Fruit fly (Drosophila melanogaster) whole organism, embryonic: Measurements from ENCODE around the gene CG13386.

Source experiments
- Atf3 ChIP-seq: fragments of 200-800 bp; sonication (Bioruptor generic); optimal IDR thresholded peaks from 3 replicates; lab custom pipeline; 2016; ENCODE audit warnings: missing biosample characterization, missing genetic modification characterization
- B-H2 ChIP-seq: fragments of 200-800 bp; sonication (Bioruptor generic); optimal IDR thresholded peaks from 2 replicates; lab custom pipeline; 2018; ENCODE audit warnings: missing biosample characterization, mild to moderate bottlenecking, missing genetic modification characterization
- CG10462 ChIP-seq: fragments of 200-800 bp; sonication (Bioruptor generic); optimal IDR thresholded peaks from 2 replicates; lab custom pipeline; 2016; ENCODE audit warnings: missing biosample characterization, missing genetic modification characterization
- CG12071 ChIP-seq: fragments of 200-800 bp; sonication (Bioruptor generic); optimal IDR thresholded peaks from 3 replicates; lab custom pipeline; 2018; ENCODE audit warnings: missing biosample characterization, mild to moderate bottlenecking, missing genetic modification characterization
- CG12219 ChIP-seq: fragments of 200-800 bp; sonication (Bioruptor generic); optimal IDR thresholded peaks from 3 replicates; lab custom pipeline; 2018; ENCODE audit warnings: missing biosample characterization, mild to moderate bottlenecking, missing genetic modification characterization
- CG12659 ChIP-seq: fragments of 200-800 bp; sonication (Bioruptor generic); optimal IDR thresholded peaks from 3 replicates; lab custom pipeline; 2017; ENCODE audit warnings: mild to moderate bottlenecking, missing biosample characterization, missing genetic modification reagents, missing genetic modification characterization
- CG13424 ChIP-seq: fragments of 200-800 bp; sonication (Bioruptor generic); optimal IDR thresholded peaks from 2 replicates; lab custom pipeline; 2019; ENCODE audit warnings: missing biosample characterization, mild to moderate bottlenecking, missing genetic modification characterization, moderate library complexity
- CG1647 ChIP-seq: fragments of 200-800 bp; sonication (Bioruptor generic); optimal IDR thresholded peaks from 3 replicates; lab custom pipeline; 2016; ENCODE audit warnings: missing biosample characterization, missing genetic modification characterization
- CG17385 ChIP-seq: fragments of 200-800 bp; sonication (Bioruptor generic); optimal IDR thresholded peaks from 3 replicates; lab custom pipeline; 2018; ENCODE audit warnings: missing biosample characterization, mild to moderate bottlenecking, missing genetic modification characterization
- CG1832 ChIP-seq: fragments of 200-800 bp; sonication (Bioruptor generic); optimal IDR thresholded peaks from 2 replicates; lab custom pipeline; 2017; ENCODE audit warnings: missing biosample characterization, mild to moderate bottlenecking, missing genetic modification characterization, inconsistent platforms
- CG18619 ChIP-seq: fragments of 200-800 bp; sonication (Bioruptor generic); optimal IDR thresholded peaks from 3 replicates; lab custom pipeline; 2017; ENCODE audit warnings: missing biosample characterization, mild to moderate bottlenecking, missing genetic modification characterization
- CG30431 ChIP-seq: fragments of 200-800 bp; sonication (Bioruptor generic); optimal IDR thresholded peaks from 2 replicates; lab custom pipeline; 2017; ENCODE audit warnings: missing biosample characterization, missing genetic modification characterization
- CG32532 ChIP-seq: fragments of 200-800 bp; sonication (Bioruptor generic); IDR thresholded peaks from 2 replicates; pipeline ENCODE4 v1.3.6; 2022; ENCODE audit warnings: missing biosample characterization, missing genetic modification characterization
- CG6854 ChIP-seq: fragments of 200-800 bp; sonication (Bioruptor generic); optimal IDR thresholded peaks from 3 replicates; lab custom pipeline; 2017; ENCODE audit warnings: missing biosample characterization, mild to moderate bottlenecking, missing genetic modification characterization
- CG9932 ChIP-seq: fragments of 200-800 bp; sonication (Bioruptor generic); IDR thresholded peaks from 2 replicates; pipeline ENCODE4 v1.3.6; 2022; ENCODE audit warnings: missing biosample characterization, missing genetic modification characterization
- Drgx ChIP-seq: fragments of 200-800 bp; sonication (Bioruptor generic); IDR thresholded peaks from 2 replicates; pipeline ENCODE4 v1.3.6; 2022; ENCODE audit warnings: missing biosample characterization, missing genetic modification characterization
- NC2α ChIP-seq: fragments of 200-800 bp; sonication (Bioruptor generic); optimal IDR thresholded peaks from 2 replicates; lab custom pipeline; 2016; ENCODE audit warnings: missing biosample characterization, missing genetic modification characterization
- Ptx1 ChIP-seq: fragments of 200-800 bp; sonication (Bioruptor generic); IDR thresholded peaks from 2 replicates; pipeline ENCODE4 v1.3.6; 2022; ENCODE audit warnings: missing biosample characterization, missing genetic modification characterization
- Rx ChIP-seq: fragments of 200-800 bp; sonication (Bioruptor generic); IDR thresholded peaks from 2 replicates; pipeline ENCODE4 v1.3.6; 2022; ENCODE audit warnings: missing biosample characterization, missing genetic modification characterization
- ac ChIP-seq: fragments of 200-800 bp; sonication (Bioruptor generic); optimal IDR thresholded peaks from 3 replicates; lab custom pipeline; 2017; ENCODE audit warnings: missing biosample characterization, mild to moderate bottlenecking, missing genetic modification characterization
- amos ChIP-seq: fragments of 200-800 bp; sonication (Bioruptor generic); IDR thresholded peaks from 2 replicates; pipeline ENCODE4 v1.3.6; 2022; ENCODE audit warnings: missing biosample characterization, missing genetic modification characterization; ENCODE audit not compliant: partially characterized antibody
- cato ChIP-seq: fragments of 200-800 bp; sonication (Bioruptor generic); optimal IDR thresholded peaks from 2 replicates; lab custom pipeline; 2016; ENCODE audit warnings: missing biosample characterization, missing genetic modification characterization, borderline replicate concordance
- da ChIP-seq: fragments of 200-800 bp; sonication (Bioruptor generic); optimal IDR thresholded peaks from 2 replicates; lab custom pipeline; 2016; ENCODE audit warnings: missing biosample characterization, missing genetic modification characterization
- dpn ChIP-seq, 2 experiments: fragments of 200-800 bp; sonication (Bioruptor generic); optimal IDR thresholded peaks; 3 replicates each; lab custom pipeline; 2016; ENCODE audit warnings: missing biosample characterization in 2 of 2, missing genetic modification characterization in 2 of 2
- gce ChIP-seq: fragments of 200-800 bp; sonication (Bioruptor generic); IDR thresholded peaks from 3 replicates; pipeline ENCODE4 v1.3.6; 2022; ENCODE audit warnings: missing biosample characterization, missing genetic modification characterization
- gem ChIP-seq: fragments of 200-800 bp; sonication (Bioruptor generic); optimal IDR thresholded peaks from 2 replicates; lab custom pipeline; 2019; ENCODE audit warnings: missing biosample characterization, mild to moderate bottlenecking, missing genetic modification characterization, moderate library complexity
- gro ChIP-seq: fragments of 200-800 bp; sonication (Bioruptor generic); optimal IDR thresholded peaks from 2 replicates; lab custom pipeline; 2016; ENCODE audit warnings: missing biosample characterization, missing genetic modification characterization
- hkb ChIP-seq, 2 experiments: fragments of 200-800 bp in 1 of 2; fragments of >200 bp in 1 of 2; sonication (Bioruptor generic) in 1 of 2; IDR thresholded peaks in 1 of 2; optimal IDR thresholded peaks in 1 of 2; 2 replicates each; pipeline versions ENCODE4 v1.3.6 to Lab custom; 2017 to 2022; ENCODE audit warnings: missing biosample characterization in 1 of 2, missing genetic modification characterization in 1 of 2
- hth ChIP-seq: fragments of >200 bp; optimal IDR thresholded peaks from 2 replicates; lab custom pipeline; 2017; ENCODE audit warnings: inconsistent platforms
- lab ChIP-seq: fragments of 200-800 bp; sonication (Bioruptor generic); optimal IDR thresholded peaks from 3 replicates; lab custom pipeline; 2017; ENCODE audit warnings: missing biosample characterization, missing genetic modification characterization, mild to moderate bottlenecking, moderate library complexity, missing genetic modification reagents
- lmd ChIP-seq: fragments of 200-800 bp; sonication (Bioruptor generic); IDR thresholded peaks from 2 replicates; pipeline ENCODE4 v1.3.6; 2022; ENCODE audit warnings: missing biosample characterization, missing genetic modification characterization
- maf-S ChIP-seq: fragments of 200-800 bp; sonication (Bioruptor generic); optimal IDR thresholded peaks from 2 replicates; lab custom pipeline; 2016; ENCODE audit warnings: missing biosample characterization, missing genetic modification characterization
- odd ChIP-seq: fragments of 200-800 bp; sonication (Bioruptor generic); optimal IDR thresholded peaks from 2 replicates; lab custom pipeline; 2017; ENCODE audit warnings: missing biosample characterization, mild to moderate bottlenecking, missing genetic modification characterization
- p53 ChIP-seq: fragments of 200-800 bp; sonication (Bioruptor generic); optimal IDR thresholded peaks from 2 replicates; lab custom pipeline; 2016; ENCODE audit warnings: missing biosample characterization, missing genetic modification characterization
- pan ChIP-seq, 4 experiments: fragments of >200 bp in 3 of 4; fragments of 200-800 bp in 1 of 4; sonication (Bioruptor generic) in 1 of 4; optimal IDR thresholded peaks in 3 of 4; IDR thresholded peaks in 1 of 4; 2 replicates each; pipeline versions ENCODE4 v1.3.6 to Lab custom; 2017 to 2022; ENCODE audit warnings: missing biosample characterization in 2 of 4, missing genetic modification characterization in 2 of 4, mixed read lengths in 1 of 4
- pum ChIP-seq: fragments of 200-800 bp; sonication (Bioruptor generic); optimal IDR thresholded peaks from 2 replicates; lab custom pipeline; 2016; ENCODE audit warnings: missing biosample characterization, missing genetic modification characterization
- schlank ChIP-seq: fragments of 200-800 bp; sonication (Bioruptor generic); optimal IDR thresholded peaks from 2 replicates; lab custom pipeline; 2018; ENCODE audit warnings: missing biosample characterization, mild to moderate bottlenecking, missing genetic modification characterization
- scrt ChIP-seq: fragments of 200-800 bp; sonication (Bioruptor generic); optimal IDR thresholded peaks from 2 replicates; lab custom pipeline; 2018; ENCODE audit warnings: missing biosample characterization, mild to moderate bottlenecking, missing genetic modification characterization, moderate library complexity
- sima ChIP-seq: fragments of 200-800 bp; sonication (Bioruptor generic); optimal IDR thresholded peaks from 2 replicates; lab custom pipeline; 2016; ENCODE audit warnings: missing biosample characterization, missing genetic modification characterization
- tll ChIP-seq, 2 experiments: fragments of 200-800 bp in 1 of 2; fragments of >200 bp in 1 of 2; sonication (Bioruptor generic) in 1 of 2; optimal IDR thresholded peaks; 2 replicates each; lab custom pipeline; 2017 to 2019; ENCODE audit warnings: missing biosample characterization in 2 of 2, missing genetic modification characterization in 2 of 2, mild to moderate bottlenecking in 1 of 2, moderate library complexity in 1 of 2
- wek ChIP-seq: fragments of 200-800 bp; sonication (Bioruptor generic); optimal IDR thresholded peaks from 3 replicates; lab custom pipeline; 2018; ENCODE audit warnings: missing biosample characterization, mild to moderate bottlenecking, missing genetic modification characterization, moderate library complexity
- zen ChIP-seq: fragments of 200-800 bp; sonication (Bioruptor generic); optimal IDR thresholded peaks from 3 replicates; lab custom pipeline; 2018; ENCODE audit warnings: missing biosample characterization, mild to moderate bottlenecking, missing genetic modification characterization, moderate library complexity
- zf30C ChIP-seq: fragments of 200-800 bp; sonication (Bioruptor generic); optimal IDR thresholded peaks from 3 replicates; lab custom pipeline; 2018; ENCODE audit warnings: missing biosample characterization, mild to moderate bottlenecking, missing genetic modification characterization

Gene CG13386

dm6 chr2L:8350560-8351171, 48.2 kb upstream of the CG13386 start (continued):
- TF ChIP-seq tll (GFP tag; optimal IDR thresholded peaks at IDR 0.05; lab: Kevin White, UChicago) (no peak), pum (GFP tag; lab: Kevin White, UChicago) (no peak), da (no peak), p53 (GFP tag; lab: Kevin White, UChicago) (no peak), CG13424 (tag; lab: Kevin White, UChicago) (peak; percentile 31), CG32532 (GFP tag; lab: Robert Waterston, UW) (no peak), zf30C (no peak), B-H2 (GFP tag; lab: Kevin White, UChicago) (peak; percentile 49), Atf3 (GFP tag; lab: Kevin White, UChicago) (no peak), gce (GFP tag; lab: Robert Waterston, UW) (no peak; the same call in 2 of the 3 replicates), lab (peak; percentile 78), CG17385 (peak; percentile 55), zen (no peak), CG12071 (peak; percentile 70), maf-S (GFP tag; lab: Kevin White, UChicago) (no peak), CG12219 (GFP tag; lab: Kevin White, UChicago) (peak; percentile 39), sima (no peak), CG30431 (no peak), odd (GFP tag; lab: Kevin White, UChicago) (peak; percentile 69), gem (tag; lab: Kevin White, UChicago) (peak; percentile 50), hth (lab: Kevin White, UChicago) (no peak), hkb (optimal IDR thresholded peaks at IDR 0.05; lab: Kevin White, UChicago) (no peak), hkb (GFP tag; IDR thresholded peaks at IDR 0.05; lab: Robert Waterston, UW) (peak; percentile 72), dpn (GFP tag; optimal IDR thresholded peaks at IDR 0.05; lab: Kevin White, UChicago) (peak in 1 of 2 experiments; percentile 21), ac (GFP tag; lab: Kevin White, UChicago) (no peak), CG1647 (GFP tag; lab: Kevin White, UChicago) (no peak), lmd (GFP tag; lab: Robert Waterston, UW) (no peak), CG9932 (GFP tag; lab: Robert Waterston, UW) (no peak), NC2α (GFP tag; lab: Kevin White, UChicago) (no peak), scrt (peak; percentile 49), cato (no peak), Rx (no peak), CG18619 (GFP tag; lab: Kevin White, UChicago) (peak; percentile 8), CG1832 (GFP tag; lab: Kevin White, UChicago) (no peak), pan (optimal IDR thresholded peaks at IDR 0.05; lab: Kevin White, UChicago) (no peak), pan (GFP tag; optimal IDR thresholded peaks at IDR 0.05 in 1 of 2, IDR thresholded peaks at IDR 0.05 in 1 of 2) (peak in 1 of 2 experiments; percentile 35), schlank (peak; percentile 36), CG10462 (no peak), Ptx1 (no peak), gro (GFP tag; lab: Kevin White, UChicago) (peak; percentile 62), amos (GFP tag; lab: Robert Waterston, UW) (no peak), CG12659 (peak; percentile 24), Drgx (GFP tag; lab: Robert Waterston, UW) (no peak), wek (peak; percentile 52), CG6854 (GFP tag; lab: Kevin White, UChicago) (peak; percentile 13)
